Worm (Caenorhabditis elegans) whole organism, early embryonic: ENCODE data around the gene hex-1.

Experiments used
- B0310.2 ChIP-seq: sonication (generic microtip); optimal IDR thresholded peaks from 2 replicates; lab custom pipeline; 2016; ENCODE audit warnings: mild to moderate bottlenecking, missing genetic modification characterization, missing compliant biosample characterization
- tbx-37 ChIP-seq: fragments of 200-800 bp; sonication (Bioruptor generic); conservative IDR thresholded peaks from 2 replicates; pipeline ENCODE4 v1.3.6; 2022; ENCODE audit warnings: missing genetic modification reagents, missing genetic modification characterization, missing compliant biosample characterization

DNA sequence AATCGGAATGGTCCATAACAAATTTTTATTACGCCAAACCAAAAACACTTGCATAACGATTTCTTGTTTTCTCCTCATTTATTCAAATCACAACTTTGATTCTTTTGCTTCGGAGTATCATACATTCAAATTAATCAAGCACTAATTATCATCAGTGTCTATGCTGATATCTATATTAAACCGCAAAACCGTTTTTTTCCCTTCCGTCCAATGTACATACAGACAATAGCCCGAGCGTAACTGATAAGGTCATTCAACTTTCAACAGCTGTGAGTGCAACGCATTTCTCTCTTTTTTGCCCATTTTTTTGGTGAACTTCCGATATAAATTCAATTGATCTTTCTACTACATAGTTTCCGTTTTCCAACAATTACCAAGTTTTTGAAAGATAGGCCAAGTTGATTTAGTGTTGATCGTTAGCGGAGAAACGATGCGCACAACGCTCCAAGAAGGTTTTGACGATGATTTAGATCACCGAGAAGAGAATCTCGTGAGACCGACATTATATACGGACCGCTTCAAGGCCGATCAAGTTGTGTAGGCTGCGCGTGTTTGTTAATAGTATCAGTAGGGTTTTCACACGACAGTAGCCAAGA, 43.1 kb upstream of the hex-1 start:
- TF ChIP-seq B0310.2 (tag; lab: Kevin White, UChicago) (no peak), tbx-37 (GFP tag; lab: Robert Waterston, UW) (no peak)
